Fruit fly (Drosophila melanogaster) Kc167 (cell line): ENCODE results near the gene CG5013.

Experiments
- Myc ChIP-seq: fragments of >200 bp; optimal IDR thresholded peaks from 2 replicates; lab custom pipeline; 2017; ENCODE audit warnings: missing external identifiers
- Sin3A ChIP-seq: fragments of >200 bp; optimal IDR thresholded peaks from 2 replicates; lab custom pipeline; 2018; ENCODE audit warnings: missing external identifiers
- h ChIP-seq: fragments of >200 bp; optimal IDR thresholded peaks from 3 replicates; lab custom pipeline; 2018; ENCODE audit warnings: missing external identifiers
- insv ChIP-seq: fragments of >200 bp; optimal IDR thresholded peaks from 3 replicates; lab custom pipeline; 2018; ENCODE audit warnings: missing external identifiers
- psq ChIP-seq: fragments of >200 bp; optimal IDR thresholded peaks from 2 replicates; lab custom pipeline; 2017; ENCODE audit warnings: missing external identifiers
- ttk ChIP-seq: sonication (Bioruptor generic); optimal IDR thresholded peaks from 2 replicates; lab custom pipeline; 2017; ENCODE audit warnings: missing external identifiers

The CG5013 gene

DNA sequence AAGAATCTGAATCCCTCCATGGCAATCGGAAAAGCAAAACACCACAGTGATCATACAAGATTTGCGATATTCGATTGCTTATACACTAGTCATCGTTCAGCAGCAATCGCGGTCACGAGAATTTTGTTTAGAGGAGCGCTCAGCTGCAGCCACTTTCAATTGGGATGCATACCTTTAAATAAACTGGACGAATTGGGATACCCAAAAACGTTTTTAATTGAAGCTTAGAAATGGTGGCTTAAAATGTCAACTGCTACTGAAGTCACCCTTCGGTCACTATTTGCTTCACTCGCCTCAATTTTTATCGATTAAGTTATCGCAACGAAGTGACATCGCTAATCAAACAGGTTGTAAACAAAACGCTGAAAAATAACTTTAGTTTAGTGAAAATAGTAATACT, at the start of gene CG5013, which contains the start of gene IKKbeta:
Gene CG5013 (plus strand): TSS at position 302 of the 400 bp plus-strand sequence.
Gene IKKbeta (minus strand): TSS at position 53 of the 400 bp plus-strand sequence.
- no peak for TF ChIP-seq Myc (lab: Kevin White, UChicago)
- no peak for TF ChIP-seq ttk
- no peak for TF ChIP-seq h (lab: Kevin White, UChicago)
- TF ChIP-seq psq (lab: Kevin White, UChicago), result no peak
- no peak for TF ChIP-seq insv (lab: Kevin White, UChicago)
- TF ChIP-seq Sin3A, result no peak

DNA sequence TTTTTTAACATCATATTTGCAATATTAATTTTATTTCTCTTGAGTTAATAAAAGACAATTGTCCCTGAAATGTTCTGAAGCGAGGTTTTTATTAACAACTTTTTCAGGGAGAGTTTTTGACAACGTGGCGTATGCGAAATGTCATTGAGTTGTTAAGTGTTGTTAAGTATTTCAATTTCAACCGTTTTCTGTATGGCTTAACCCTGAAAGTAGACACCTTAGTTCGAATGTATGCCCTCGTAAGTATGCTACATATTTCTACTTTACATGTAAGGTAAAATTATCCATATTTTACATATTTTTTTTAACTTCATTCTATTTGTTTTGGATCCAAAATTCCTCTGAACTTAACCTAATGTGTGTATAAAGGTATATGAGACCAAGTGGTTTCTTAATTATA, 45.5 kb upstream of the CG5013 start:
- TF ChIP-seq ttk (no peak), Myc (lab: Kevin White, UChicago) (no peak), h (lab: Kevin White, UChicago) (no peak), insv (lab: Kevin White, UChicago) (no peak), Sin3A (no peak), psq (lab: Kevin White, UChicago) (no peak)

DNA sequence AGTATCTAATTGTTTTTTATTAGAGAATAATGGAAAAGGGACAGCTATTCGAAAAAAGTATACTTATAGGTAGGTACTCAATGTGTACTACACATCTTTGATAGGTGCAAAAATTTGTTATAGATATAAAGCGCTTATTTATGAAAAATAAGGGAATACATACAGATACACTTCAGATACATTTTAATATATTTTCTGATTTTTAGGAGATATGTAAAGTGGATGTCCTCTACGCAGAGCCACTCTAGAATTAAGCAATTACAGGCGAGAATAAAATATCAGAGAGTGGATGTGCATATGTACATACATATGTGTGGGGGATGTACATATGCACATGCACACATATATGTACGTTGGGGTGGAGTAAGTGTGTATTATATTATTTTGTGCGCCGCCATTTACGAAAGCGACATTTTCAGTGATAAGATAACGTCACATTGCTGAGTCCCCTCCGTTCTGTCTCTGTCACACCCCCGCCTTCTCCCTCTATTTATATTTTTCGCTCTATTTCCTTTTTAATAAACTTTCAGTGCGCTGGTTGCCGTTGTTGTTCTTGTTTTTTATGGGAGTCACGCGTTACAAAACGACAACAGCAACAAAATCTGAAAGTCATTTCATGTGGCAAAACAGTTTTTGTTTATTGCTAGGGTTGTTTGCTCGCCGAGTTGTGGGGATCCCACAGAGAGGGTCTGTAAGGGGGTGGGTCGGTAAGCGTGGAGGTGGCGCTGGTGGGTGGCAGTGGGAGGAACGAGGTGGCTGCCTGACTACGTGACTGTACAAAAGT, 44.6 kb upstream of the CG5013 start:
- no peak for TF ChIP-seq ttk
- TF ChIP-seq h (lab: Kevin White, UChicago), result no peak
- TF ChIP-seq Myc (lab: Kevin White, UChicago), result no peak
- no peak for TF ChIP-seq insv (lab: Kevin White, UChicago)
- no peak for TF ChIP-seq psq (lab: Kevin White, UChicago)
- no peak for TF ChIP-seq Sin3A

DNA sequence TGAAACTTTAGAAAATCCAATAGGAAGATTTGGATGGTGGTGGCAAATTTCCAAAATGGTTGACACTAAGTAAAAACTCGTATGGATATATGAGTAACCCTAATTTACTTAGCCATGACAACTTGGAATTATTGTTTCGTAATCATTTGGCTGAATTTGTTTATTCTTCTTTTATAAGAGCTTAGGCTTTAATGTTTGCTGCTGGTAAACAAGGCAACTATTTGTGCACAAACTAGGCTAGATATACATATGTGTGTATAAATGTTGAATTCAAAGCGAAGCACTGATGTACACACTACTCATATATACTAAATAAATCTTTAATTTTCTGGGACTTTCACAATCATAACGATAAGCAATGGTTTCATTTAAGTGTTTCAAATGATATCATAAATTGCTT, 43.5 kb upstream of the CG5013 start:
- no peak for TF ChIP-seq Sin3A

- TF ChIP-seq psq (lab: Kevin White, UChicago), result no peak
- no peak for TF ChIP-seq h (lab: Kevin White, UChicago)
These were observed 42.5 kb upstream of the CG5013 start for dm6 chr3R:16006806-16007556.

DNA sequence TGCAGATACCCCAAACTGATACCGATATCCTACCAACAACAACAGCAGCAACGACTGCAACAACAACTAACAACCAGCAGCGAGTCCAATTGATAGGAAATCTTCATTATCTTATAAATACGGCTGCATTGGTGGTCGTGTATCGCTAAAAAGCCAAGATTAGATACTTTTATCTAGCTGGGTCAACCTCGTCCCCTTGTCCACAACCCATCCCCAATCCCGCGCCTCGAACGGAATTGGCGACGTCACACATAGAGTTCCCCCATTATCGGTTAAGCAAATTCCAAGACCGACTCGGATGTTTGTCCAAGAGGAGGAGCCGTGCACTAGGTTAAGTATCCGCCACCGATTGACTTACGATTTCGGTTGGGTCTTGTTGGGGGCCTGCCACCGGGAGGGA, 41.2 kb upstream of the CG5013 start:
- TF ChIP-seq ttk (no peak), Myc (lab: Kevin White, UChicago) (no peak), psq (lab: Kevin White, UChicago) (no peak), Sin3A (no peak), h (lab: Kevin White, UChicago) (no peak), insv (lab: Kevin White, UChicago) (no peak)

- TF ChIP-seq Sin3A (no peak), Myc (lab: Kevin White, UChicago) (no peak), psq (lab: Kevin White, UChicago) (no peak), h (lab: Kevin White, UChicago) (no peak), ttk (no peak), insv (lab: Kevin White, UChicago) (no peak)
These were observed 40.4 kb upstream of the CG5013 start, which contains the start of gene GATAe for dm6 chr3R:16009030-16009429. GATAe (plus strand) TSS chr3R:16009105.

- TF ChIP-seq Sin3A (no peak), ttk (no peak), psq (lab: Kevin White, UChicago) (no peak), insv (lab: Kevin White, UChicago) (no peak), h (lab: Kevin White, UChicago) (no peak), Myc (lab: Kevin White, UChicago) (no peak)
These were observed 39.4 kb upstream of the CG5013 start for dm6 chr3R:16010009-16010505.

DNA sequence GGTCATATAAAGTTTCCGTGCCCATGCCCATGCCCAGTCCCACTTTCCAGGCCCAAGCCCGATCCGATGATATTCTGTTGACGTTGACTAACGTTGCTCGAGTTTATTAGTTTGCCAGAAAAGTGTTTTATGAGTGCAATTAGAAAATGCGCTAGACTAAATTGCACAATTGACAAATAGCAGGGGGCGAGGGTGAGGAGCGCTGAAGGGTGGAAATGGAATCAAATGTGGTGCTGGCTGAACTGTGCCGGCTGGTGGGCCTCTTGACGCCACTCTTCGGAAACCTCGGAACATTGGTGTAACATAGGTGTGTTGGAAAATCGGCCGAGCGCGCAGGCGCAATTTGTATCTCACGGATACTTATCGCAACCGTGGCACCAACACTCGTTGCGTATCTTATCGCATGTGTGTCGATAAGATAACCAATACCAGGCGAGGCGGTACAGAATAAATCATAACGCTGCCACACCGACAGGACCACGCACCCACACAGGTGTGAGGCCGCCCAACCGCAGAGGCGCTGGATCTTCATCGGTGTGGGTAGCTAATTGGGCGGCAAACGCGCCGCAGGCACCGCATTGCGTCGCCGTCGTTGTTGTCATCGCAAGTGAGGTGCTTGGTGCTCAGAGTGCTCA, 37.7 kb upstream of the CG5013 start:
- TF ChIP-seq h (lab: Kevin White, UChicago), result no peak
- TF ChIP-seq insv (lab: Kevin White, UChicago), result no peak
- TF ChIP-seq ttk, result no peak
- TF ChIP-seq Sin3A, result no peak
- TF ChIP-seq psq (lab: Kevin White, UChicago), result no peak
- TF ChIP-seq Myc (lab: Kevin White, UChicago), result no peak

DNA sequence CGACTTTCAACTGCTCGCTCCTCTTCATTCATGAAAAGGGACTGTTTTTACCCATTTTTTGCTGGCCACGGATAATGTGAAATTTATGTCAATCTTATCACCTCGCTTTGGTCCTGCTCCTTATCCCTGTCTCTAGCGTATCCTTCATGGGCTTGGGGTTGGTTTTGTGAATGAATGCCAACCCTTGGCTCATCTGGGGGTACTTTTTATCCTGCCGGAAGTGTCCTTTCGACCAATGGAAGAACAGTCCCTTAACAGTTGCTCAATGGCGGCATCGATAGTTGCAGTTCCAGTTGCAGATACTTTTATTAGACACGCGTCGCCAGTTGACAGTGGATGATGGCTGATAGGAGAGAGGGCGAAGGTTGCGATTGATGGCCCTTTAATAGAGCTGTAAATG, 35.9 kb upstream of the CG5013 start:
- TF ChIP-seq Sin3A (no peak), ttk (no peak), h (lab: Kevin White, UChicago) (no peak), Myc (lab: Kevin White, UChicago) (no peak), psq (lab: Kevin White, UChicago) (no peak), insv (lab: Kevin White, UChicago) (no peak)

DNA sequence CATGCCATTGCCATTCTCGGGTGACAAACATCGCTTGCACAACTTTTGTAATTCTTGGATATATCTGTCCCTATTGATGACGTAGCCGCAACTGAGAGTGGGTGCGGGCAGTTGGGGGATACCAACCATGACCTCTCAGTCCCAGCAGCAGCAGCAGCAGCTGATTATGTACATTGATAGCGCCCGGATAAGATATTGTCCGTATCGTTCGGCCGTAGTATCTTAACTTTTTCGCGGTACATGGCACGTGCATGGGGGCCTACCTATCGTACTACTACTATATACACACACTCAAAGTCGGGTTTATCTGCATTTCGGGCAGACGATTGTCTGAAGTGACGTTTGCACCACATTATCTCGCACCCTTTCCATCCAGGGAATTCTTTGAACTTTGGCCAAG, 34.9 kb upstream of the CG5013 start:
- TF ChIP-seq h (lab: Kevin White, UChicago) (no peak), insv (lab: Kevin White, UChicago) (no peak), Sin3A (no peak), Myc (lab: Kevin White, UChicago) (no peak), ttk (no peak), psq (lab: Kevin White, UChicago) (no peak)

- TF ChIP-seq Myc (lab: Kevin White, UChicago) (no peak), insv (lab: Kevin White, UChicago) (no peak), h (lab: Kevin White, UChicago) (no peak), ttk (no peak), psq (lab: Kevin White, UChicago) (no peak)
These were observed 27.5 kb upstream of the CG5013 start for dm6 chr3R:16022005-16022404.
